Worm (Caenorhabditis elegans): ENCODE data around the gene T09F5.10.
"Not testable (repeated sequence)": the region's sequence is repeated elsewhere in the genome, so short reads cannot be mapped to it uniquely, and the experiment has no call there.

Gene T09F5.10

ce11 chrV:15193909-15194308 is 14.1 kb downstream of the T09F5.10 start, which contains the start of gene Y75B12B.13:
Gene Y75B12B.13, minus strand, starts transcription at chrV:15194009.
- TF ChIP-seq dao-5 (tag; optimal IDR thresholded peaks at IDR 0.05) (no peak), him-1 (tag; optimal IDR thresholded peaks at IDR 0.05) (no peak), W03F9.2 (tag; optimal IDR thresholded peaks at IDR 0.05) (no peak)

- TF ChIP-seq dao-5 (tag; optimal IDR thresholded peaks at IDR 0.05) (no peak), W03F9.2 (tag; optimal IDR thresholded peaks at IDR 0.05) (no peak), him-1 (tag; optimal IDR thresholded peaks at IDR 0.05) (no peak)
These were observed 18.1 kb downstream of the T09F5.10 start, which contains the start of gene srw-1 for ce11 chrV:15197955-15198354. Gene srw-1, plus strand, starts transcription at chrV:15198255.

- TF ChIP-seq W03F9.2 (tag; optimal IDR thresholded peaks at IDR 0.05): no peak
- TF ChIP-seq dao-5 (tag; optimal IDR thresholded peaks at IDR 0.05): no peak
- no peak for TF ChIP-seq him-1 (tag; optimal IDR thresholded peaks at IDR 0.05)
These were observed 19.9 kb downstream of the T09F5.10 start, which contains the start of gene Y75B12B.10 for ce11 chrV:15199768-15200167. Gene Y75B12B.10, plus strand, starts transcription at chrV:15200068.

ce11 chrV:15207681-15208080 is 27.8 kb downstream of the T09F5.10 start, which contains the start of gene C41G6.12:
Gene C41G6.12, minus strand, starts transcription at chrV:15207781.
- not testable (repeated sequence) for TF ChIP-seq dao-5, W03F9.2, him-1 (tag; optimal IDR thresholded peaks at IDR 0.05)

ce11 chrV:15211869-15212268 is 32.0 kb downstream of the T09F5.10 start, which contains the start of gene sri-24:
Gene sri-24, plus strand, starts transcription at chrV:15212169.
- not testable (repeated sequence) for TF ChIP-seq W03F9.2, dao-5, him-1 (tag; optimal IDR thresholded peaks at IDR 0.05)

DNA sequence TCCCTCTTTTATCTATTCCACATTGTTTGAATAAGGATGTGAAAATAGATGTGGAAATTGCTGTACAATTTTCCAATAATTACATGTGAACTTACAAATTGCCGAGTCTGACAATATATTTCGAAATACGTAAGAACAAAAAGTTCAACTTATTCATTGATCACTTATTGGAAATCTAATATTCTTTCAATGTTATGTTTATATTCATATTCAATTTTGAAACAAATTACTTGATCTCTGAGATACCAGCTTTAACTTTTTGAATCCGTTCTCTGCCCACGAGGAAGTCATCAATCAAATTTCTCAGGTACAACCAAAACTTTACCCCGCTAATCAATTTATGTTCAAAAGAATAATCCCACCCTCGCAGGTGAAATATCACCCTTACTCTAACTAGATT is 35.3 kb downstream of the T09F5.10 start, which contains the start of gene sri-26:
Gene sri-26 (plus strand): TSS at position 301 of the 400 bp plus-strand sequence.
- TF ChIP-seq dao-5, W03F9.2, him-1 (tag; optimal IDR thresholded peaks at IDR 0.05): not testable (repeated sequence)

DNA sequence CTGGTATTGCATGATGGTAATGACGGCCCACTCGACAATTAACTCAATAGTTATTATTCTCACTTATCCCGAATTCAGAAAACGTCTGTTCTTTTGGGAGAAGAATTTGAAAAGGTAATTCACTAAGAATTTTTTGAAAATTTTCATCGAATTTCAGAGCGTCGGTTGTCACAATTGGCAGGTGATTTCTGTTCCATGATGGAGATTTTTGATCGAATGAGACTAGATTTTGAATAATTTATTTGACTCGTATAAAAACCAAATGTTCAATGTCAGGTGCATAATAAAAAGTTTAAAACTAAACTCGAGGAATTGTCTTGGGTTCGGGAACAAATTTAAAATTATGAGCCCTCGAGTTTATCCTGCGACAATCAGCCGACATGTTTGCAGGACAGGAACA is 36.8 kb downstream of the T09F5.10 start, which contains the start of gene sri-25:
Gene sri-25 (plus strand): TSS at position 301 of the 400 bp plus-strand sequence.
- TF ChIP-seq dao-5 (tag; optimal IDR thresholded peaks at IDR 0.05): no peak

ce11 chrV:15221330-15221729 is 41.5 kb downstream of the T09F5.10 start, which contains the start of gene irld-25:
Gene irld-25, plus strand, starts transcription at chrV:15221630.
- TF ChIP-seq him-1 (tag; optimal IDR thresholded peaks at IDR 0.05) (no peak), W03F9.2 (tag; optimal IDR thresholded peaks at IDR 0.05) (no peak), dao-5 (tag; optimal IDR thresholded peaks at IDR 0.05) (no peak)

ce11 chrV:15223668-15224067 is 43.8 kb downstream of the T09F5.10 start, which contains the start of gene srw-24:
Gene srw-24, plus strand, starts transcription at chrV:15223968.
- TF ChIP-seq W03F9.2 (tag; optimal IDR thresholded peaks at IDR 0.05) (no peak), him-1 (tag; optimal IDR thresholded peaks at IDR 0.05) (no peak), dao-5 (tag; optimal IDR thresholded peaks at IDR 0.05) (no peak)

ce11 chrV:15225650-15226049 is 45.8 kb downstream of the T09F5.10 start, which contains the start of gene srw-14:
Gene srw-14, plus strand, starts transcription at chrV:15225950.
- TF ChIP-seq W03F9.2 (tag; optimal IDR thresholded peaks at IDR 0.05): no peak
- no peak for TF ChIP-seq him-1 (tag; optimal IDR thresholded peaks at IDR 0.05)
- no peak for TF ChIP-seq dao-5 (tag; optimal IDR thresholded peaks at IDR 0.05)

ce11 chrV:15226206-15226605 is 46.3 kb downstream of the T09F5.10 start:
- TF ChIP-seq him-1 (tag; optimal IDR thresholded peaks at IDR 0.05): no peak
- TF ChIP-seq W03F9.2 (tag; optimal IDR thresholded peaks at IDR 0.05): no peak
- TF ChIP-seq dao-5 (tag; optimal IDR thresholded peaks at IDR 0.05): no peak

- TF ChIP-seq W03F9.2 (tag; optimal IDR thresholded peaks at IDR 0.05): no peak
- no peak for TF ChIP-seq dao-5 (tag; optimal IDR thresholded peaks at IDR 0.05)
- TF ChIP-seq him-1 (tag; optimal IDR thresholded peaks at IDR 0.05): no peak
These were observed 50.4 kb downstream of the T09F5.10 start, which contains the start of gene srw-15 for ce11 chrV:15230243-15230642. Gene srw-15, plus strand, starts transcription at chrV:15230543.

Data from whole organism, L4/young adult.